Fruit fly (Drosophila melanogaster): ENCODE data around the gene Galk.

dm6 chr3L:8939654-8940053, 46.2 kb downstream of the Galk start:
- TF ChIP-seq psq (optimal IDR thresholded peaks at IDR 0.05) (no peak), Myc (optimal IDR thresholded peaks at IDR 0.05) (no peak), ttk (optimal IDR thresholded peaks at IDR 0.05) (no peak), h (optimal IDR thresholded peaks at IDR 0.05) (no peak), Sin3A (optimal IDR thresholded peaks at IDR 0.05) (no peak)

Measured in Kc167 (cell line).